Fruit fly (Drosophila melanogaster): ENCODE results near the gene ValRS-m.

ValRS-m gene

dm6 chr3L:8950955-8951354 lies 13.6 kb downstream of the ValRS-m start (continued):
- TF ChIP-seq Blimp-1 (GFP tag; optimal IDR thresholded peaks at IDR 0.05), result peak; percentile 69
- TF ChIP-seq CG15073 (GFP tag; optimal IDR thresholded peaks at IDR 0.05), result no peak
- no peak for TF ChIP-seq insv (GFP tag; optimal IDR thresholded peaks at IDR 0.05)
- no peak for TF ChIP-seq pita (GFP tag; optimal IDR thresholded peaks at IDR 0.05)
- TF ChIP-seq CG11398 (GFP tag; optimal IDR thresholded peaks at IDR 0.05), result no peak
- no peak for TF ChIP-seq ash1 (GFP tag; optimal IDR thresholded peaks at IDR 0.05)
- peak; percentile 10 for TF ChIP-seq CG12942 (GFP tag; optimal IDR thresholded peaks at IDR 0.05)
- peak; percentile 43 for TF ChIP-seq CG17385 (GFP tag; optimal IDR thresholded peaks at IDR 0.05)
- no peak for TF ChIP-seq CG14441 (GFP tag; IDR thresholded peaks at IDR 0.05)
- TF ChIP-seq Atf3 (GFP tag; optimal IDR thresholded peaks at IDR 0.05), result no peak
- TF ChIP-seq CG4820 (GFP tag; optimal IDR thresholded peaks at IDR 0.05), result peak; percentile 2
- TF ChIP-seq az2 (GFP tag; optimal IDR thresholded peaks at IDR 0.05), result peak; percentile 45
- peak; percentile 18 for TF ChIP-seq Chrac-16 (GFP tag; optimal IDR thresholded peaks at IDR 0.05)
- no peak for TF ChIP-seq lov (optimal IDR thresholded peaks at IDR 0.05)
- no peak for TF ChIP-seq lov (GFP tag; IDR thresholded peaks at IDR 0.05)
- TF ChIP-seq CG4707 (GFP tag; optimal IDR thresholded peaks at IDR 0.05), result no peak
- TF ChIP-seq Hr3 (GFP tag; optimal IDR thresholded peaks at IDR 0.05), result peak; percentile 60
- TF ChIP-seq ara (GFP tag; IDR thresholded peaks at IDR 0.05), result 0 out of 2 replicates have a peak, but pooled peaks have one; percentile 28
- no peak for TF ChIP-seq Trl (optimal IDR thresholded peaks at IDR 0.05)
- no peak for TF ChIP-seq Trl (GFP tag; optimal IDR thresholded peaks at IDR 0.05)
- no peak for TF ChIP-seq CG6813 (GFP tag; optimal IDR thresholded peaks at IDR 0.05)
- TF ChIP-seq p53 (GFP tag; optimal IDR thresholded peaks at IDR 0.05), result no peak
- TF ChIP-seq tap (tag; optimal IDR thresholded peaks at IDR 0.05), result peak; percentile 52
- TF ChIP-seq Xrp1 (GFP tag; IDR thresholded peaks at IDR 0.05), result 0 out of 2 replicates have a peak, but pooled peaks have one; percentile 18
- peak; percentile 59 for TF ChIP-seq PHDP (tag; optimal IDR thresholded peaks at IDR 0.05)
- peak; percentile 20; the same call in 1 of the 2 replicates for TF ChIP-seq Rfx (GFP tag; IDR thresholded peaks at IDR 0.05)
- peak; percentile 20 for TF ChIP-seq dmrt11E (tag; optimal IDR thresholded peaks at IDR 0.05)
- peak in 1 of 2 experiments; percentile 62 for TF ChIP-seq bsh (GFP tag; optimal IDR thresholded peaks at IDR 0.05)
- TF ChIP-seq scrt (GFP tag; optimal IDR thresholded peaks at IDR 0.05), result peak; percentile 28
- no peak for TF ChIP-seq CG3726 (GFP tag; IDR thresholded peaks at IDR 0.05)
- no peak for TF ChIP-seq CG12219 (GFP tag; optimal IDR thresholded peaks at IDR 0.05)
- no peak for TF ChIP-seq pum (GFP tag; optimal IDR thresholded peaks at IDR 0.05)
- peak; percentile 76 for TF ChIP-seq CG2712 (tag; optimal IDR thresholded peaks at IDR 0.05)
- no peak for TF ChIP-seq CG11247 (GFP tag; IDR thresholded peaks at IDR 0.05)
- no peak for TF ChIP-seq bowl (GFP tag; IDR thresholded peaks at IDR 0.05)
- peak; percentile 59 for TF ChIP-seq CG17359 (tag; optimal IDR thresholded peaks at IDR 0.05)
- TF ChIP-seq D19A (tag; optimal IDR thresholded peaks at IDR 0.05), result peak; percentile 67
- TF ChIP-seq H2.0 (GFP tag; IDR thresholded peaks at IDR 0.05), result 0 out of 2 replicates have a peak, but pooled peaks have one; percentile 20
- TF ChIP-seq tgo (GFP tag; IDR thresholded peaks at IDR 0.05), result peak; percentile 38; the same call in 1 of the 3 replicates
- TF ChIP-seq CG6254 (GFP tag; optimal IDR thresholded peaks at IDR 0.05), result peak; percentile 29
- no peak for TF ChIP-seq schlank (tag; optimal IDR thresholded peaks at IDR 0.05)

- no peak for TF ChIP-seq CG18619 (GFP tag; optimal IDR thresholded peaks at IDR 0.05)
- no peak for TF ChIP-seq CG3065 (GFP tag; optimal IDR thresholded peaks at IDR 0.05)
- TF ChIP-seq lab (GFP tag; optimal IDR thresholded peaks at IDR 0.05), result peak; percentile 54
- peak; percentile 79 for TF ChIP-seq sr (GFP tag; IDR thresholded peaks at IDR 0.05)
- no peak for TF ChIP-seq Adf1 (GFP tag; IDR thresholded peaks at IDR 0.05)
- peak; percentile 24 for TF ChIP-seq Hey (tag; optimal IDR thresholded peaks at IDR 0.05)
- TF ChIP-seq vnd (GFP tag; IDR thresholded peaks at IDR 0.05; ENCODE audit: partially characterized antibody), result 0 out of 3 replicates have a peak, but pooled peaks have one; percentile 26
- TF ChIP-seq chinmo (GFP tag; IDR thresholded peaks at IDR 0.05; ENCODE audit: partially characterized antibody), result 0 out of 4 replicates have a peak, but pooled peaks have one; percentile 29
- TF ChIP-seq so (GFP tag; IDR thresholded peaks at IDR 0.05), result no peak
- TF ChIP-seq exex (tag; optimal IDR thresholded peaks at IDR 0.05), result no peak
- no peak for TF ChIP-seq CG12659 (GFP tag; optimal IDR thresholded peaks at IDR 0.05)
- TF ChIP-seq crol (GFP tag; IDR thresholded peaks at IDR 0.05), result peak; percentile 86
- 0 out of 2 replicates have a peak, but pooled peaks have one; percentile 13 for TF ChIP-seq Awh (GFP tag; IDR thresholded peaks at IDR 0.05)
These were observed 14.7 kb downstream of the ValRS-m start for dm6 chr3L:8949823-8950222.

Data from whole organism, embryonic.